Fruit fly (Drosophila melanogaster) whole organism, embryonic: ENCODE data around the gene HP5.

Experiments used
- Awh ChIP-seq: fragments of 200-800 bp; sonication (Bioruptor generic); IDR thresholded peaks from 2 replicates; pipeline ENCODE4, ENCODE4 v1.3.6; 2022; ENCODE audit warnings: missing biosample characterization, missing genetic modification characterization
- CG1024 ChIP-seq: fragments of 200-800 bp; sonication (Bioruptor generic); IDR thresholded peaks from 2 replicates; pipeline ENCODE4 v1.3.6; 2022; ENCODE audit warnings: missing biosample characterization, missing genetic modification characterization
- CG10565 ChIP-seq: fragments of 200-800 bp; sonication (Bioruptor generic); optimal IDR thresholded peaks from 3 replicates; lab custom pipeline; 2016; ENCODE audit warnings: missing biosample characterization, mild to moderate bottlenecking, missing genetic modification characterization
- CG12659 ChIP-seq: fragments of 200-800 bp; sonication (Bioruptor generic); optimal IDR thresholded peaks from 3 replicates; lab custom pipeline; 2017; ENCODE audit warnings: mild to moderate bottlenecking, missing biosample characterization, missing genetic modification reagents, missing genetic modification characterization
- CG12744 ChIP-seq: fragments of 200-800 bp; sonication (Bioruptor generic); optimal IDR thresholded peaks from 2 replicates; lab custom pipeline; 2016; ENCODE audit warnings: missing biosample characterization, missing genetic modification characterization
- CG13123 ChIP-seq: fragments of 200-800 bp; sonication (Bioruptor generic); optimal IDR thresholded peaks from 2 replicates; lab custom pipeline; 2016; ENCODE audit warnings: missing biosample characterization, missing genetic modification characterization
- CG15011 ChIP-seq: fragments of 200-800 bp; sonication (Bioruptor generic); optimal IDR thresholded peaks from 3 replicates; lab custom pipeline; 2018; ENCODE audit warnings: missing biosample characterization, mild to moderate bottlenecking, missing genetic modification characterization
- CG15601 ChIP-seq: fragments of 200-800 bp; sonication (Bioruptor generic); optimal IDR thresholded peaks from 3 replicates; lab custom pipeline; 2019; ENCODE audit warnings: missing biosample characterization, mild to moderate bottlenecking, missing genetic modification characterization, moderate library complexity
- CG16779 ChIP-seq: fragments of 200-800 bp; sonication (Bioruptor generic); IDR thresholded peaks from 2 replicates; pipeline ENCODE4 v1.3.6; 2022; ENCODE audit warnings: missing biosample characterization, missing genetic modification characterization
- CG18476 ChIP-seq: fragments of 200-800 bp; sonication (Bioruptor generic); optimal IDR thresholded peaks from 2 replicates; lab custom pipeline; 2016; ENCODE audit warnings: missing biosample characterization, mild to moderate bottlenecking, missing genetic modification characterization
- CG2116 ChIP-seq: fragments of 200-800 bp; sonication (Bioruptor generic); optimal IDR thresholded peaks from 3 replicates; lab custom pipeline; 2018; ENCODE audit warnings: missing biosample characterization, mild to moderate bottlenecking, missing genetic modification characterization
- CG2712 ChIP-seq: fragments of 200-800 bp; optimal IDR thresholded peaks from 3 replicates; lab custom pipeline; 2019; ENCODE audit warnings: missing biosample characterization, mild to moderate bottlenecking, missing genetic modification characterization, moderate library complexity
- CG31365 ChIP-seq: fragments of 200-800 bp; sonication (Bioruptor generic); optimal IDR thresholded peaks from 2 replicates; lab custom pipeline; 2018; ENCODE audit warnings: missing biosample characterization, mild to moderate bottlenecking, missing genetic modification characterization
- CG34376 ChIP-seq: fragments of 200-800 bp; sonication (Bioruptor generic); optimal IDR thresholded peaks from 2 replicates; lab custom pipeline; 2018; ENCODE audit warnings: missing biosample characterization, mild to moderate bottlenecking, missing genetic modification characterization
- CG3995 ChIP-seq: fragments of 200-800 bp; sonication (Bioruptor generic); optimal IDR thresholded peaks from 3 replicates; lab custom pipeline; 2016; ENCODE audit warnings: missing biosample characterization, missing genetic modification characterization
- CG4424 ChIP-seq: fragments of 200-800 bp; sonication (Bioruptor generic); optimal IDR thresholded peaks from 3 replicates; lab custom pipeline; 2016; ENCODE audit warnings: missing biosample characterization, missing genetic modification characterization
- CG6175 ChIP-seq: fragments of 200-800 bp; sonication (Bioruptor generic); IDR thresholded peaks from 3 replicates; pipeline ENCODE4 v1.3.6; 2022; ENCODE audit warnings: missing biosample characterization, missing genetic modification characterization
- CG6654 ChIP-seq: fragments of 200-800 bp; sonication (Bioruptor generic); optimal IDR thresholded peaks from 2 replicates; lab custom pipeline; 2017; ENCODE audit warnings: missing biosample characterization, mild to moderate bottlenecking, missing genetic modification characterization
- CG7839 ChIP-seq: fragments of 200-800 bp; sonication (Bioruptor generic); optimal IDR thresholded peaks from 3 replicates; lab custom pipeline; 2018; ENCODE audit warnings: missing biosample characterization, mild to moderate bottlenecking, missing genetic modification characterization, moderate library complexity
- CG8281 ChIP-seq: fragments of 200-800 bp; sonication (Bioruptor generic); optimal IDR thresholded peaks from 2 replicates; lab custom pipeline; 2018; ENCODE audit warnings: missing biosample characterization, mild to moderate bottlenecking, missing genetic modification characterization, moderate library complexity
- CG8388 ChIP-seq: fragments of 200-800 bp; sonication (Bioruptor generic); optimal IDR thresholded peaks from 2 replicates; lab custom pipeline; 2019; ENCODE audit warnings: missing biosample characterization, mild to moderate bottlenecking, missing genetic modification characterization, moderate library complexity
- GATAe ChIP-seq: fragments of 200-800 bp; sonication (Bioruptor generic); conservative IDR thresholded peaks from 2 replicates; pipeline ENCODE4 v1.3.6; 2022; ENCODE audit warnings: missing biosample characterization, missing genetic modification characterization
- HmgD ChIP-seq: fragments of 200-800 bp; sonication (Bioruptor generic); optimal IDR thresholded peaks from 3 replicates; lab custom pipeline; 2016; ENCODE audit warnings: missing biosample characterization, missing genetic modification characterization
- MBD-R2 ChIP-seq: fragments of 200-800 bp; sonication (Bioruptor generic); IDR thresholded peaks from 2 replicates; pipeline ENCODE4 v1.3.6; 2022; ENCODE audit warnings: missing biosample characterization, missing genetic modification characterization
- Mad ChIP-seq: fragments of 200-800 bp; sonication (Bioruptor generic); optimal IDR thresholded peaks from 2 replicates; lab custom pipeline; 2016; ENCODE audit warnings: missing biosample characterization, missing genetic modification characterization
- Mrtf ChIP-seq: fragments of 200-800 bp; sonication (Bioruptor generic); IDR thresholded peaks from 3 replicates; pipeline ENCODE4 v1.3.6; 2022; ENCODE audit warnings: missing biosample characterization, missing genetic modification characterization
- NC2α ChIP-seq: fragments of 200-800 bp; sonication (Bioruptor generic); optimal IDR thresholded peaks from 2 replicates; lab custom pipeline; 2016; ENCODE audit warnings: missing biosample characterization, missing genetic modification characterization
- NK7.1 ChIP-seq: fragments of 200-800 bp; sonication (Bioruptor generic); optimal IDR thresholded peaks from 3 replicates; lab custom pipeline; 2016; ENCODE audit warnings: missing biosample characterization, missing genetic modification characterization
- Nf-YA ChIP-seq: fragments of 200-800 bp; sonication (Bioruptor generic); IDR thresholded peaks from 2 replicates; pipeline ENCODE4 v1.3.6; 2022; ENCODE audit warnings: missing biosample characterization, missing genetic modification characterization
- Vsx1 ChIP-seq: fragments of 200-800 bp; sonication (Bioruptor generic); optimal IDR thresholded peaks from 2 replicates; lab custom pipeline; 2017; ENCODE audit warnings: missing biosample characterization, mild to moderate bottlenecking, missing genetic modification characterization, missing genetic modification reagents
- YL-1 ChIP-seq: fragments of 200-800 bp; sonication (Bioruptor generic); optimal IDR thresholded peaks from 3 replicates; lab custom pipeline; 2017; ENCODE audit warnings: missing biosample characterization, mild to moderate bottlenecking, missing genetic modification characterization
- ara ChIP-seq: fragments of 200-800 bp; sonication (Bioruptor generic); IDR thresholded peaks from 2 replicates; pipeline ENCODE4 v1.3.6; 2022; ENCODE audit warnings: missing biosample characterization, missing genetic modification characterization
- ase ChIP-seq: fragments of 200-800 bp; sonication (Bioruptor generic); IDR thresholded peaks from 3 replicates; pipeline ENCODE4 v1.3.6; 2022; ENCODE audit warnings: missing biosample characterization, missing genetic modification characterization
- cad ChIP-seq: fragments of >200 bp; optimal IDR thresholded peaks from 2 replicates; lab custom pipeline; 2017; ENCODE audit warnings: missing biosample characterization, missing genetic modification characterization
- cwo ChIP-seq: fragments of 200-800 bp; sonication (Bioruptor generic); optimal IDR thresholded peaks from 3 replicates; lab custom pipeline; 2017; ENCODE audit warnings: missing biosample characterization, missing genetic modification characterization, mild to moderate bottlenecking, moderate library complexity, missing genetic modification reagents
- danr ChIP-seq: fragments of 200-800 bp; sonication (Bioruptor generic); IDR thresholded peaks from 2 replicates; pipeline ENCODE4 v1.3.6; 2022; ENCODE audit warnings: missing biosample characterization, missing genetic modification characterization
- disco-r ChIP-seq: fragments of 200-800 bp; sonication (Bioruptor generic); optimal IDR thresholded peaks from 2 replicates; lab custom pipeline; 2016; ENCODE audit warnings: missing biosample characterization, missing genetic modification characterization
- dpn ChIP-seq, 2 experiments: fragments of 200-800 bp; sonication (Bioruptor generic); optimal IDR thresholded peaks; 3 replicates each; lab custom pipeline; 2016; ENCODE audit warnings: missing biosample characterization in 2 of 2, missing genetic modification characterization in 2 of 2
- ewg ChIP-seq: fragments of 200-800 bp; sonication (Bioruptor generic); optimal IDR thresholded peaks from 3 replicates; lab custom pipeline; 2017; ENCODE audit warnings: mild to moderate bottlenecking, missing biosample characterization, missing genetic modification reagents, missing genetic modification characterization
- grn ChIP-seq: fragments of 200-800 bp; sonication (Bioruptor generic); optimal IDR thresholded peaks from 3 replicates; lab custom pipeline; 2017; ENCODE audit warnings: missing biosample characterization, missing genetic modification characterization
- gsb-n ChIP-seq: fragments of 200-800 bp; sonication (Bioruptor generic); optimal IDR thresholded peaks from 3 replicates; lab custom pipeline; 2018; ENCODE audit warnings: missing biosample characterization, mild to moderate bottlenecking, missing genetic modification characterization
- kay ChIP-seq: fragments of 200-800 bp; sonication (Bioruptor generic); optimal IDR thresholded peaks from 2 replicates; lab custom pipeline; 2016; ENCODE audit warnings: missing biosample characterization, missing genetic modification characterization
- maf-S ChIP-seq: fragments of 200-800 bp; sonication (Bioruptor generic); optimal IDR thresholded peaks from 2 replicates; lab custom pipeline; 2016; ENCODE audit warnings: missing biosample characterization, missing genetic modification characterization
- mirr ChIP-seq: fragments of 200-800 bp; sonication (Bioruptor generic); optimal IDR thresholded peaks from 3 replicates; lab custom pipeline; 2018; ENCODE audit warnings: missing biosample characterization, mild to moderate bottlenecking, missing genetic modification characterization
- otp ChIP-seq: fragments of 200-800 bp; sonication (Bioruptor generic); IDR thresholded peaks from 3 replicates; pipeline ENCODE4, ENCODE4 v1.3.6; 2022; ENCODE audit warnings: missing biosample characterization, missing genetic modification characterization
- pzg ChIP-seq: fragments of 200-800 bp; sonication (Bioruptor generic); optimal IDR thresholded peaks from 3 replicates; lab custom pipeline; 2018; ENCODE audit warnings: missing biosample characterization, mild to moderate bottlenecking, missing genetic modification characterization, moderate library complexity
- sens-2 ChIP-seq: fragments of 200-800 bp; sonication (Bioruptor generic); IDR thresholded peaks from 2 replicates; pipeline ENCODE4 v1.3.6; 2022; ENCODE audit warnings: missing biosample characterization, missing genetic modification characterization
- tin ChIP-seq: fragments of 200-800 bp; sonication (Bioruptor generic); optimal IDR thresholded peaks from 3 replicates; lab custom pipeline; 2016; ENCODE audit warnings: missing biosample characterization, missing genetic modification characterization
- tll ChIP-seq, 2 experiments: fragments of 200-800 bp in 1 of 2; fragments of >200 bp in 1 of 2; sonication (Bioruptor generic) in 1 of 2; optimal IDR thresholded peaks; 2 replicates each; lab custom pipeline; 2017 to 2019; ENCODE audit warnings: missing biosample characterization in 2 of 2, missing genetic modification characterization in 2 of 2, mild to moderate bottlenecking in 1 of 2, moderate library complexity in 1 of 2
- tx ChIP-seq: fragments of 200-800 bp; sonication (Bioruptor generic); optimal IDR thresholded peaks from 2 replicates; lab custom pipeline; 2016; ENCODE audit warnings: missing biosample characterization, missing genetic modification characterization
- wdn ChIP-seq: fragments of 200-800 bp; sonication (Bioruptor generic); IDR thresholded peaks from 2 replicates; pipeline ENCODE4 v1.3.6; 2022; ENCODE audit warnings: missing biosample characterization, missing genetic modification characterization
- zen ChIP-seq: fragments of 200-800 bp; sonication (Bioruptor generic); optimal IDR thresholded peaks from 3 replicates; lab custom pipeline; 2018; ENCODE audit warnings: missing biosample characterization, mild to moderate bottlenecking, missing genetic modification characterization, moderate library complexity

HP5 gene

DNA sequence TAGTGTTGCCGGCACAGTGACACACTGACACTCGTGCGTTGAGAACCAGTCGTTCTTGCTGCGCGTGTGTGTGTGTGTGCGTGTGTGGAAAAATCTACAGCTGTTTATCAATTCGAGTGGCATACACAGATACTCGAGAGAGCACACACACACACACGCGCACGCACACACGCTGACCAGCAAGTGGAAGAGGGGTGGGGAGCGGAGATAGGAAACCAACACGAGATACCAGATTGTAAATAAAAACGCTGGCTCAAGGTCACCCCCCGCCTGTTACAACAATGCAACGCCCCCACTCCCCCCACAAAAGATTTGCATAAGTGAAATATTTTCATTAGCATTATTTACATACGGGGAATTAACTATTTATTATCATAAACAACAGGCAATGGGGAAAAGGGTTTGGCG lies 27.3 kb upstream of the HP5 start (continued):
- TF ChIP-seq cwo (peak; percentile 94), otp (GFP tag; lab: Robert Waterston, UW) (0 out of 3 replicates have a peak, but pooled peaks have one; percentile 24), grn (GFP tag; lab: Kevin White, UChicago) (peak; percentile 65), CG12744 (GFP tag; lab: Kevin White, UChicago) (no peak), ewg (GFP tag; lab: Kevin White, UChicago) (no peak), NK7.1 (GFP tag; lab: Kevin White, UChicago) (no peak), Mrtf (GFP tag; lab: Robert Waterston, UW) (no peak), tll (GFP tag; optimal IDR thresholded peaks at IDR 0.05; lab: Kevin White, UChicago) (no peak), CG3995 (GFP tag; lab: Kevin White, UChicago) (no peak), CG16779 (GFP tag; lab: Robert Waterston, UW) (no peak), YL-1 (no peak), tin (GFP tag; lab: Kevin White, UChicago) (no peak), CG15601 (tag; lab: Kevin White, UChicago) (peak; percentile 56), CG6175 (GFP tag; lab: Robert Waterston, UW) (peak; percentile 66; the same call in 1 of the 3 replicates), CG4424 (GFP tag; lab: Kevin White, UChicago) (no peak), CG31365 (tag; lab: Kevin White, UChicago) (peak; percentile 31), mirr (GFP tag; lab: Kevin White, UChicago) (peak; percentile 80), CG18476 (GFP tag; lab: Kevin White, UChicago) (no peak), CG2116 (GFP tag; lab: Kevin White, UChicago) (no peak), CG1024 (no peak), Vsx1 (peak; percentile 53), cad (no peak), CG13123 (GFP tag; lab: Kevin White, UChicago) (peak; percentile 12), gsb-n (tag; lab: Kevin White, UChicago) (peak; percentile 29), dpn (GFP tag; optimal IDR thresholded peaks at IDR 0.05; lab: Kevin White, UChicago) (peak in 1 of 2 experiments; percentile 5), CG12659 (peak; percentile 38), NC2α (GFP tag; lab: Kevin White, UChicago) (no peak), Mad (GFP tag; lab: Kevin White, UChicago) (no peak), CG10565 (GFP tag; lab: Kevin White, UChicago) (no peak), sens-2 (no peak), tx (GFP tag; lab: Kevin White, UChicago) (no peak), zen (tag; lab: Kevin White, UChicago) (no peak), CG8388 (GFP tag; lab: Kevin White, UChicago) (no peak), pzg (GFP tag; lab: Kevin White, UChicago) (no peak), CG34376 (GFP tag; lab: Kevin White, UChicago) (peak; percentile 76), CG8281 (peak; percentile 18), wdn (no peak), ase (GFP tag; lab: Robert Waterston, UW) (no peak), maf-S (GFP tag; lab: Kevin White, UChicago) (no peak), CG2712 (no peak), MBD-R2 (peak; percentile 30; the same call in 1 of the 2 replicates), CG15011 (GFP tag; lab: Kevin White, UChicago) (no peak), CG7839 (tag; lab: Kevin White, UChicago) (no peak), Awh (GFP tag; lab: Robert Waterston, UW) (no peak), Nf-YA (GFP tag; lab: Robert Waterston, UW) (no peak), ara (GFP tag; lab: Robert Waterston, UW) (no peak), danr (GFP tag; lab: Robert Waterston, UW) (no peak), GATAe (GFP tag; lab: Robert Waterston, UW) (peak; percentile 66; the same call in 1 of the 2 replicates), kay (peak; percentile 22), HmgD (GFP tag; lab: Kevin White, UChicago) (no peak), CG6654 (GFP tag; lab: Kevin White, UChicago) (no peak), disco-r (GFP tag; lab: Kevin White, UChicago) (no peak)
